ENCODE assay signal across 5 fruit fly cellular contexts in genomic region chr3L:11280574-11281135, dm6.
TF ChIP-seq lines count a peak whose summit lies in the region.

No protein-coding gene starts in this region.

- no peak for TF ChIP-seq CTCF in whole organism, embryonic (GFP tag; optimal IDR thresholded peaks at IDR 0.05; lab: Kevin White, UChicago)

TF ChIP-seq in whole organism, adult, 20 proteins besides CTCF, POLR2A, EP300 and RAD21:
- TF ChIP-seq CG14711 (tag; optimal IDR thresholded peaks at IDR 0.05; lab: Kevin White, UChicago) (no peak), toe (GFP tag; optimal IDR thresholded peaks at IDR 0.05; lab: Kevin White, UChicago) (no peak), tj (GFP tag; optimal IDR thresholded peaks at IDR 0.05; lab: Kevin White, UChicago) (peak; percentile 47), bab1 (GFP tag; optimal IDR thresholded peaks at IDR 0.05; lab: Kevin White, UChicago) (no peak), Mnt (GFP tag; optimal IDR thresholded peaks at IDR 0.05; lab: Kevin White, UChicago) (no peak)

TF ChIP-seq in whole organism, embryonic, 481 proteins besides CTCF, POLR2A, EP300 and RAD21 (continues in another document):
- TF ChIP-seq CG10543 (GFP tag; optimal IDR thresholded peaks at IDR 0.05; lab: Kevin White, UChicago) (peak; percentile 43), CG32532 (GFP tag; IDR thresholded peaks at IDR 0.05; lab: Robert Waterston, UW) (peak; percentile 36; the same call in 1 of the 2 replicates), scrt (GFP tag; optimal IDR thresholded peaks at IDR 0.05; lab: Kevin White, UChicago) (peak; percentile 6), CG11696 (GFP tag; IDR thresholded peaks at IDR 0.05; lab: Robert Waterston, UW) (no peak), CG6689 (GFP tag; IDR thresholded peaks at IDR 0.05; lab: Robert Waterston, UW) (peak; percentile 27; the same call in 1 of the 2 replicates), repo (GFP tag; optimal IDR thresholded peaks at IDR 0.05; lab: Kevin White, UChicago) (no peak), crol (GFP tag; IDR thresholded peaks at IDR 0.05; lab: Robert Waterston, UW) (0 out of 2 replicates have a peak, but pooled peaks have one; percentile 4), Meics (GFP tag; optimal IDR thresholded peaks at IDR 0.05; lab: Kevin White, UChicago) (peak; percentile 2), al (GFP tag; IDR thresholded peaks at IDR 0.05; lab: Robert Waterston, UW) (no peak; the same call in 1 of the 2 replicates), rib (GFP tag; IDR thresholded peaks at IDR 0.05; lab: Robert Waterston, UW) (0 out of 2 replicates have a peak, but pooled peaks have one; percentile 40), p53 (GFP tag; optimal IDR thresholded peaks at IDR 0.05; lab: Kevin White, UChicago) (no peak), dysf (GFP tag; IDR thresholded peaks at IDR 0.05; lab: Robert Waterston, UW) (0 out of 3 replicates have a peak, but pooled peaks have one; percentile 7), Gsc (GFP tag; IDR thresholded peaks at IDR 0.05; lab: Robert Waterston, UW) (no peak), CG18599 (GFP tag; optimal IDR thresholded peaks at IDR 0.05; lab: Kevin White, UChicago) (peak; percentile 25), CG11695 (GFP tag; IDR thresholded peaks at IDR 0.05; lab: Robert Waterston, UW) (0 out of 3 replicates have a peak, but pooled peaks have one; percentile 14), unpg (GFP tag; optimal IDR thresholded peaks at IDR 0.05; lab: Kevin White, UChicago) (no peak), CG2678 (tag; optimal IDR thresholded peaks at IDR 0.05; lab: Kevin White, UChicago) (peak; percentile 7), sug (tag; optimal IDR thresholded peaks at IDR 0.05; lab: Kevin White, UChicago) (peak; percentile 3), CG1603 (tag; optimal IDR thresholded peaks at IDR 0.05; lab: Kevin White, UChicago) (peak; percentile 48), CG11504 (tag; optimal IDR thresholded peaks at IDR 0.05; lab: Kevin White, UChicago) (peak; percentile 11)

TF ChIP-seq in whole organism, prepupa, 60 proteins besides CTCF, POLR2A, EP300 and RAD21:
- TF ChIP-seq Eip93F (GFP tag; optimal IDR thresholded peaks at IDR 0.05; lab: Kevin White, UChicago) (no peak), Hr38 (GFP tag; optimal IDR thresholded peaks at IDR 0.05; lab: Kevin White, UChicago) (no peak), CG6163 (GFP tag; IDR thresholded peaks at IDR 0.05; lab: Robert Waterston, UW) (0 out of 3 replicates have a peak, but pooled peaks have one; percentile 27), CG9139 (GFP tag; optimal IDR thresholded peaks at IDR 0.05; lab: Kevin White, UChicago) (no peak), eg (GFP tag; IDR thresholded peaks at IDR 0.05; lab: Robert Waterston, UW) (no peak), dsx (GFP tag; optimal IDR thresholded peaks at IDR 0.05; lab: Kevin White, UChicago; ENCODE audit: poor library complexity, severe bottlenecking) (peak; percentile 35), ss (GFP tag; optimal IDR thresholded peaks at IDR 0.05; lab: Kevin White, UChicago) (peak in 1 of 2 experiments; percentile 14), CG16779 (tag; optimal IDR thresholded peaks at IDR 0.05; lab: Kevin White, UChicago) (peak; percentile 10), CG8632 (GFP tag; optimal IDR thresholded peaks at IDR 0.05; lab: Kevin White, UChicago) (no peak)
TF ChIP-seq in whole organism, prepupa: peak in this region for 4.

TF ChIP-seq in whole organism, pupa, 21 proteins besides CTCF, POLR2A, EP300 and RAD21:
- no peak for TF ChIP-seq rn (GFP tag; IDR thresholded peaks at IDR 0.05; lab: Robert Waterston, UW)
- TF ChIP-seq CG4496 (GFP tag; IDR thresholded peaks at IDR 0.05; lab: Robert Waterston, UW) = 0 out of 3 replicates have a peak, but pooled peaks have one; percentile 5
- TF ChIP-seq fd96Ca (GFP tag; IDR thresholded peaks at IDR 0.05; lab: Robert Waterston, UW) = 0 out of 3 replicates have a peak, but pooled peaks have one; percentile 43

TF ChIP-seq in whole organism, wandering third instar larva, 38 proteins besides CTCF, POLR2A, EP300 and RAD21:
- TF ChIP-seq Sp1 (GFP tag; optimal IDR thresholded peaks at IDR 0.05; lab: Kevin White, UChicago) (no peak), CG32264 (GFP tag; optimal IDR thresholded peaks at IDR 0.05; lab: Kevin White, UChicago) (no peak), pan (optimal IDR thresholded peaks at IDR 0.05; lab: Kevin White, UChicago) (no peak), Jra (GFP tag; optimal IDR thresholded peaks at IDR 0.05; lab: Kevin White, UChicago) (no peak), Hr78 (GFP tag; optimal IDR thresholded peaks at IDR 0.05; lab: Kevin White, UChicago) (no peak), dsf (GFP tag; optimal IDR thresholded peaks at IDR 0.05; lab: Kevin White, UChicago; ENCODE audit: borderline replicate concordance) (no peak), foxo (GFP tag; optimal IDR thresholded peaks at IDR 0.05; lab: Kevin White, UChicago) (no peak), ey (GFP tag; optimal IDR thresholded peaks at IDR 0.05; lab: Kevin White, UChicago) (no peak), Abd-B (GFP tag; optimal IDR thresholded peaks at IDR 0.05; lab: Kevin White, UChicago) (no peak), psq (GFP tag; optimal IDR thresholded peaks at IDR 0.05; lab: Kevin White, UChicago) (no peak), OdsH (GFP tag; optimal IDR thresholded peaks at IDR 0.05; lab: Kevin White, UChicago) (no peak), usp (GFP tag; optimal IDR thresholded peaks at IDR 0.05; lab: Kevin White, UChicago) (no peak), lola (GFP tag; optimal IDR thresholded peaks at IDR 0.05; lab: Kevin White, UChicago) (no peak), woc (GFP tag; optimal IDR thresholded peaks at IDR 0.05; lab: Kevin White, UChicago) (peak; percentile 15), GATAd (GFP tag; optimal IDR thresholded peaks at IDR 0.05; lab: Kevin White, UChicago) (no peak), CrebA (GFP tag; optimal IDR thresholded peaks at IDR 0.05; lab: Kevin White, UChicago; ENCODE audit: borderline replicate concordance) (peak; percentile 10), Hnf4 (GFP tag; optimal IDR thresholded peaks at IDR 0.05; lab: Kevin White, UChicago) (no peak), N (GFP tag; optimal IDR thresholded peaks at IDR 0.05; lab: Kevin White, UChicago) (no peak), CG9705 (GFP tag; optimal IDR thresholded peaks at IDR 0.05; lab: Kevin White, UChicago) (no peak), Vsx2 (GFP tag; optimal IDR thresholded peaks at IDR 0.05; lab: Kevin White, UChicago; ENCODE audit: partially characterized antibody) (peak; percentile 66), br (GFP tag; optimal IDR thresholded peaks at IDR 0.05; lab: Kevin White, UChicago) (no peak), dmrt93B (GFP tag; optimal IDR thresholded peaks at IDR 0.05; lab: Kevin White, UChicago) (no peak), brk (GFP tag; optimal IDR thresholded peaks at IDR 0.05; lab: Kevin White, UChicago) (no peak), rgr (GFP tag; optimal IDR thresholded peaks at IDR 0.05; lab: Kevin White, UChicago) (no peak), Rel (GFP tag; optimal IDR thresholded peaks at IDR 0.05; lab: Kevin White, UChicago) (peak; percentile 13), Rel (tag; optimal IDR thresholded peaks at IDR 0.05; lab: Kevin White, UChicago) (no peak), Myc (optimal IDR thresholded peaks at IDR 0.05; lab: Kevin White, UChicago) (no peak), h (GFP tag; optimal IDR thresholded peaks at IDR 0.05; lab: Kevin White, UChicago) (no peak), jim (GFP tag; optimal IDR thresholded peaks at IDR 0.05; lab: Kevin White, UChicago) (no peak), dl (GFP tag; optimal IDR thresholded peaks at IDR 0.05; lab: Kevin White, UChicago; ENCODE audit: insufficient read depth in 1 of 2, partially characterized antibody in 2 of 2) (no peak), sv (GFP tag; optimal IDR thresholded peaks at IDR 0.05; lab: Kevin White, UChicago) (no peak), Mio (GFP tag; optimal IDR thresholded peaks at IDR 0.05; lab: Kevin White, UChicago) (no peak), Dfd (GFP tag; optimal IDR thresholded peaks at IDR 0.05; lab: Kevin White, UChicago) (no peak), sage (GFP tag; optimal IDR thresholded peaks at IDR 0.05; lab: Kevin White, UChicago) (no peak), tai (GFP tag; optimal IDR thresholded peaks at IDR 0.05; lab: Kevin White, UChicago) (no peak), Hr83 (GFP tag; optimal IDR thresholded peaks at IDR 0.05; lab: Kevin White, UChicago; ENCODE audit: poor library complexity, severe bottlenecking) (no peak), fru (GFP tag; optimal IDR thresholded peaks at IDR 0.05; lab: Kevin White, UChicago) (peak; percentile 16), Dif (GFP tag; optimal IDR thresholded peaks at IDR 0.05; lab: Kevin White, UChicago; ENCODE audit: partially characterized antibody) (no peak), HLH106 (tag; optimal IDR thresholded peaks at IDR 0.05; lab: Kevin White, UChicago) (no peak)
